Worm (Caenorhabditis elegans) whole organism, young adult: ENCODE measurements around the gene F40F8.3.

ENCODE experiments used
- C06A6.2 ChIP-seq: fragments of 200-800 bp; sonication (Bioruptor generic); conservative IDR thresholded peaks from 2 replicates; pipeline ENCODE4 v1.3.6; 2022; ENCODE audit warnings: missing genetic modification characterization, missing compliant biosample characterization
- C17E4.6 ChIP-seq: fragments of 200-800 bp; sonication (Bioruptor generic); IDR thresholded peaks from 2 replicates; pipeline ENCODE4 v1.3.6; 2022; ENCODE audit warnings: missing genetic modification reagents, missing genetic modification characterization, missing compliant biosample characterization
- F10E7.11 ChIP-seq: sonication (generic microtip); optimal IDR thresholded peaks from 2 replicates; lab custom pipeline; 2017; ENCODE audit warnings: mild to moderate bottlenecking, missing genetic modification characterization, moderate library complexity, missing compliant biosample characterization
- F33H1.4 ChIP-seq: fragments of 200-800 bp; sonication (Bioruptor generic); IDR thresholded peaks from 2 replicates; pipeline ENCODE4 v1.3.6; 2022; ENCODE audit warnings: missing genetic modification reagents, missing genetic modification characterization, missing compliant biosample characterization
- F49E8.2 ChIP-seq: sonication (generic microtip); optimal IDR thresholded peaks from 3 replicates; lab custom pipeline; 2017; ENCODE audit warnings: missing genetic modification characterization, mild to moderate bottlenecking, missing compliant biosample characterization, antibody characterized with exemption, moderate library complexity; ENCODE audit not compliant: insufficient read depth
- F52B5.7 ChIP-seq: sonication (generic microtip); optimal IDR thresholded peaks from 2 replicates; lab custom pipeline; 2016; ENCODE audit warnings: mild to moderate bottlenecking, missing genetic modification characterization, missing compliant biosample characterization
- F55B11.4 ChIP-seq: sonication (generic microtip); optimal IDR thresholded peaks from 2 replicates; lab custom pipeline; 2016; ENCODE audit warnings: missing compliant biosample characterization, missing genetic modification characterization, borderline replicate concordance; ENCODE audit not compliant: insufficient read depth
- K11D2.4 ChIP-seq: fragments of 200-800 bp; sonication (Bioruptor generic); IDR thresholded peaks from 2 replicates; pipeline ENCODE4 v1.3.6; 2022; ENCODE audit warnings: missing genetic modification reagents, missing genetic modification characterization, missing compliant biosample characterization
- T07F8.4 ChIP-seq: sonication (generic microtip); optimal IDR thresholded peaks from 2 replicates; lab custom pipeline; 2016; ENCODE audit warnings: mild to moderate bottlenecking, missing genetic modification characterization, moderate library complexity, missing compliant biosample characterization
- T26A5.8 ChIP-seq: sonication (generic microtip); optimal IDR thresholded peaks from 2 replicates; lab custom pipeline; 2016; ENCODE audit warnings: missing genetic modification characterization, missing compliant biosample characterization
- Y53F4B.3 ChIP-seq: fragments of 200-800 bp; sonication (Bioruptor generic); IDR thresholded peaks from 2 replicates; pipeline ENCODE4 v1.3.6; 2022; ENCODE audit warnings: missing genetic modification reagents, missing genetic modification characterization, missing compliant biosample characterization
- Y53G8AR.9 ChIP-seq: fragments of 200-800 bp; sonication (Bioruptor generic); conservative IDR thresholded peaks from 2 replicates; pipeline ENCODE4 v1.3.6; 2022; ENCODE audit warnings: missing genetic modification reagents, missing genetic modification characterization, missing compliant biosample characterization
- Y56A3A.18 ChIP-seq: fragments of 200-800 bp; sonication (Bioruptor generic); IDR thresholded peaks from 2 replicates; pipeline ENCODE4 v1.3.6; 2022; ENCODE audit warnings: missing genetic modification reagents, missing genetic modification characterization, missing compliant biosample characterization
- Y95B8A.8 ChIP-seq: fragments of 200-800 bp; sonication (Bioruptor generic); IDR thresholded peaks from 2 replicates; pipeline ENCODE4 v1.3.6; 2022; ENCODE audit warnings: missing genetic modification reagents, missing genetic modification characterization, missing compliant biosample characterization
- akir-1 ChIP-seq: fragments of 200-800 bp; sonication (Bioruptor generic); optimal IDR thresholded peaks from 2 replicates; lab custom pipeline; 2018; ENCODE audit warnings: mild to moderate bottlenecking, missing genetic modification characterization, moderate library complexity, missing compliant biosample characterization
- attf-3 ChIP-seq: fragments of 200-800 bp; sonication (Bioruptor generic); conservative IDR thresholded peaks from 2 replicates; pipeline ENCODE4 v1.3.6; 2022; ENCODE audit warnings: missing genetic modification reagents, missing genetic modification characterization, missing compliant biosample characterization
- bed-2 ChIP-seq: fragments of 200-800 bp; sonication (Bioruptor generic); IDR thresholded peaks from 2 replicates; pipeline ENCODE4 v1.3.6; 2022; ENCODE audit warnings: missing genetic modification reagents, missing genetic modification characterization, missing compliant biosample characterization
- ceh-100 ChIP-seq: fragments of 200-800 bp; sonication (Bioruptor generic); IDR thresholded peaks from 2 replicates; pipeline ENCODE4 v1.3.6; 2022; ENCODE audit warnings: missing genetic modification reagents, missing genetic modification characterization, missing compliant biosample characterization
- ceh-91 ChIP-seq: fragments of 200-800 bp; sonication (Bioruptor generic); IDR thresholded peaks from 2 replicates; pipeline ENCODE4 v1.3.6; 2022; ENCODE audit warnings: missing genetic modification reagents, missing genetic modification characterization, missing compliant biosample characterization
- die-1 ChIP-seq: sonication (generic microtip); optimal IDR thresholded peaks from 2 replicates; lab custom pipeline; 2016; ENCODE audit warnings: missing genotype, mild to moderate bottlenecking, missing genetic modification characterization, missing compliant biosample characterization
- ekl-4 ChIP-seq: fragments of 200-800 bp; sonication (Bioruptor generic); IDR thresholded peaks from 2 replicates; pipeline ENCODE4 v1.3.6; 2022; ENCODE audit warnings: missing genetic modification reagents, missing genetic modification characterization, missing compliant biosample characterization
- hmg-1.2 ChIP-seq: fragments of 200-800 bp; sonication (Bioruptor generic); IDR thresholded peaks from 2 replicates; pipeline ENCODE4 v1.3.6; 2022; ENCODE audit warnings: missing genetic modification reagents, missing genetic modification characterization, missing compliant biosample characterization
- hmg-20 ChIP-seq: fragments of 200-800 bp; sonication (Bioruptor generic); IDR thresholded peaks from 2 replicates; pipeline ENCODE4 v1.3.6; 2022; ENCODE audit warnings: missing genetic modification reagents, missing genetic modification characterization, missing compliant biosample characterization
- lag-1 ChIP-seq: fragments of 200-800 bp; sonication (Bioruptor generic); IDR thresholded peaks from 2 replicates; pipeline ENCODE4 v1.3.6; 2022; ENCODE audit warnings: missing genetic modification reagents, missing genetic modification characterization, missing compliant biosample characterization
- let-526 ChIP-seq: fragments of 200-800 bp; sonication (Bioruptor generic); IDR thresholded peaks from 2 replicates; pipeline ENCODE4 v1.3.6; 2022; ENCODE audit warnings: missing genetic modification reagents, missing genetic modification characterization, missing compliant biosample characterization
- lin-40 ChIP-seq: sonication (generic microtip); optimal IDR thresholded peaks from 2 replicates; lab custom pipeline; 2016; ENCODE audit warnings: missing genetic modification characterization, mild to moderate bottlenecking, missing compliant biosample characterization, missing genotype, missing genetic modification reagents
- lin-54 ChIP-seq: fragments of 200-800 bp; sonication (Bioruptor generic); optimal IDR thresholded peaks from 2 replicates; lab custom pipeline; 2018; ENCODE audit warnings: mild to moderate bottlenecking, missing genetic modification characterization, missing compliant biosample characterization
- madf-10 ChIP-seq: sonication (generic microtip); optimal IDR thresholded peaks from 2 replicates; lab custom pipeline; 2016; ENCODE audit warnings: mild to moderate bottlenecking, missing genetic modification characterization, missing compliant biosample characterization
- mcd-1 ChIP-seq: fragments of 200-800 bp; sonication (Bioruptor generic); IDR thresholded peaks from 2 replicates; pipeline ENCODE4 v1.3.6; 2022; ENCODE audit warnings: missing genetic modification reagents, missing genetic modification characterization, missing compliant biosample characterization
- mel-28 ChIP-seq: sonication (generic microtip); optimal IDR thresholded peaks from 2 replicates; lab custom pipeline; 2016; ENCODE audit warnings: borderline replicate concordance, mild to moderate bottlenecking, missing genetic modification characterization, missing compliant biosample characterization
- mes-4 ChIP-seq: sonication (generic microtip); optimal IDR thresholded peaks from 2 replicates; lab custom pipeline; 2016; ENCODE audit warnings: missing genotype, missing genetic modification characterization, missing compliant biosample characterization
- nfyb-1 ChIP-seq: fragments of 200-800 bp; sonication (Bioruptor generic); IDR thresholded peaks from 2 replicates; pipeline ENCODE4 v1.3.6; 2022; ENCODE audit warnings: missing genetic modification reagents, missing genetic modification characterization, missing compliant biosample characterization
- nhr-179 ChIP-seq: sonication (generic microtip); optimal IDR thresholded peaks from 2 replicates; lab custom pipeline; 2016; ENCODE audit warnings: mild to moderate bottlenecking, missing genetic modification characterization, missing compliant biosample characterization
- pha-4 ChIP-seq: fragments of 150-350 bp; sonication (generic microtip); optimal IDR thresholded peaks from 2 replicates; lab custom pipeline; 2014; ENCODE audit warnings: missing biosample characterization, missing genetic modification reagents, missing genetic modification characterization
- rcor-1 ChIP-seq: fragments of 200-800 bp; sonication (Bioruptor generic); IDR thresholded peaks from 2 replicates; pipeline ENCODE4 v1.3.6; 2022; ENCODE audit warnings: missing genetic modification reagents, missing genetic modification characterization, missing compliant biosample characterization
- unc-62 ChIP-seq: fragments of 150-350 bp; optimal IDR thresholded peaks from 2 replicates; lab custom pipeline; 2014; ENCODE audit warnings: missing biosample characterization, missing genetic modification reagents, missing genetic modification characterization
- ztf-18 ChIP-seq: sonication (generic microtip); optimal IDR thresholded peaks from 2 replicates; lab custom pipeline; 2016; ENCODE audit warnings: missing genotype, mild to moderate bottlenecking, missing genetic modification characterization, missing compliant biosample characterization
- ztf-25 ChIP-seq: fragments of 200-800 bp; sonication (Bioruptor generic); IDR thresholded peaks from 2 replicates; pipeline ENCODE4 v1.3.6; 2022; ENCODE audit warnings: missing genetic modification reagents, missing genetic modification characterization, missing compliant biosample characterization

The F40F8.3 gene

DNA sequence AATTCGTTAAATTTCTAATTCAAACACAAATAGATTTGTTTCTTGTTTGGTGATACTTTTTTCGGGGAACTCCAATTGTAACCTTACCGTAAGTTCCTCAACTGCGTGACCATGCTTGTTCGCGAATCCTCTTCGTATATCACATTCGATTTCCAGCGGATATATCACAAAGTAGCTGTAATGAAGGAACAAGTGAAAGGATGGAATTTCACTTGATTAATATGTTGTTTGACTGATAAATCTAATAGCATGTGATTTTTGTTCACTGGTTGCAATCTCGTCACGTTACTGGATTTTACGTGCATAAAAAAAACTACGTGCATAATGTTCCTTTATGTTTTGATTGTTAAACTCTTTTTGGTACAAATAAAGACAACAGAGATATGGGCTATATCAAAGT, 32.6 kb downstream of the F40F8.3 start:
- TF ChIP-seq Y56A3A.18 (GFP tag; lab: Robert Waterston, UW): no peak
- no peak for TF ChIP-seq C06A6.2 (GFP tag; lab: Robert Waterston, UW)
- TF ChIP-seq Y95B8A.8 (GFP tag; lab: Robert Waterston, UW): no peak
- TF ChIP-seq mes-4 (tag; lab: Kevin White, UChicago): no peak
- no peak for TF ChIP-seq nfyb-1 (GFP tag; lab: Robert Waterston, UW)
- no peak for TF ChIP-seq ztf-18
- TF ChIP-seq ztf-25 (GFP tag; lab: Robert Waterston, UW): no peak
- no peak for TF ChIP-seq ceh-100
- no peak for TF ChIP-seq F49E8.2 (tag; lab: Kevin White, UChicago)
- no peak for TF ChIP-seq attf-3
- no peak for TF ChIP-seq unc-62 (GFP tag; lab: Kevin White, UChicago)
- TF ChIP-seq F52B5.7 (tag; lab: Kevin White, UChicago): no peak

DNA sequence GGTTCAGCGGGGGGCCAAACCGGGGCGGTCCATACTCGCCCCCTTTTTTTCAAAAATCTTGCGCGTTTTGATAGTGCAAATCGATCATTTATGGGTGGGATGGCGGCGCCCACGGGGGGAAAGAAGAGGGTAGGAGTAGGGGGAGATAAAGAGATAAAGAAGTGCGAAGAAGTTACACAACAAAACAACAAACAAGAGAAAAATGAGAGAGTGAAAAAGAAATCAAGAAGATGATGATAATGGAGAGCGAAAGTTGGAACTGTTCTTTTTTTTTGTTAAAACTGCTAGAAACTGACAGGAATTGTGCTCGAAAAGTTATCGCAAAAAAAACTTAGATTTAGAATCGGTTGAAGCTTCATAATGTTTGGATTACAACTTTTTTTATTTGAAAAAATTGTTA, 33.3 kb downstream of the F40F8.3 start, which contains the start of gene ptr-13:
TSS of gene ptr-13 (minus strand) at position 92 of the 400 bp plus-strand sequence.
- TF ChIP-seq mcd-1 (GFP tag; lab: Robert Waterston, UW) (no peak), F52B5.7 (tag; lab: Kevin White, UChicago) (no peak), ztf-25 (GFP tag; lab: Robert Waterston, UW) (no peak), T07F8.4 (no peak), akir-1 (no peak), bed-2 (GFP tag; lab: Robert Waterston, UW) (no peak), F33H1.4 (GFP tag; lab: Robert Waterston, UW) (no peak), nhr-179 (tag; lab: Kevin White, UChicago) (no peak), let-526 (GFP tag; lab: Robert Waterston, UW) (no peak), Y53F4B.3 (GFP tag; lab: Robert Waterston, UW) (no peak), F55B11.4 (tag; lab: Kevin White, UChicago) (no peak), lin-54 (GFP tag; lab: Kevin White, UChicago) (no peak), C17E4.6 (no peak), madf-10 (no peak), hmg-1.2 (GFP tag; lab: Robert Waterston, UW) (no peak)

DNA sequence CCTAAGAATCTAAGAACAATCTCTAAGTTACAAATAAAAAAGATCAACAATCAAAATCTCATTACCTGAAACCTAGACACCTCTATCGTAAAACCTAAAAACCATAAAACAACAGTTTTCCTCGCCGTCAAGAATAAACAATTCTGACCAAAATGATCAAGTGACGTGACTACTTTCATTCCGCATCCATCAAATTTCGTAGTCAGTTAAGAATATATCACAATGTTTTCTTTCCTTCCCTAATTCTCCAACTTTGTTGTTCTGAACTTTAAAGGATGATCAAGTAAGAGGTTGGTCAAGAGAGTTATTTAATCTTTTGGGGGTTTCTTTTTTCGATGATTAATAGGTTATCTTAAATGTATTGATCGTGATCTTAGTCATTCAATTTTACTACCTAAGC, 34.2 kb downstream of the F40F8.3 start:
- TF ChIP-seq ceh-91 (GFP tag; lab: Robert Waterston, UW): no peak
- TF ChIP-seq ekl-4 (GFP tag; lab: Robert Waterston, UW): no peak
- TF ChIP-seq akir-1: no peak
- TF ChIP-seq lin-40: no peak
- no peak for TF ChIP-seq T26A5.8 (tag; lab: Kevin White, UChicago)
- TF ChIP-seq K11D2.4 (GFP tag; lab: Robert Waterston, UW): no peak
- TF ChIP-seq F10E7.11 (tag; lab: Kevin White, UChicago): no peak
- TF ChIP-seq nfyb-1 (GFP tag; lab: Robert Waterston, UW): no peak
- no peak for TF ChIP-seq mel-28 (tag; lab: Kevin White, UChicago)
- TF ChIP-seq lag-1 (GFP tag; lab: Robert Waterston, UW): no peak
- no peak for TF ChIP-seq rcor-1 (GFP tag; lab: Robert Waterston, UW)
- TF ChIP-seq die-1 (tag; lab: Kevin White, UChicago): no peak
- TF ChIP-seq pha-4: no peak
- no peak for TF ChIP-seq Y53G8AR.9 (GFP tag; lab: Robert Waterston, UW)
- TF ChIP-seq hmg-20 (GFP tag; lab: Robert Waterston, UW): no peak
